Fruit fly (Drosophila melanogaster) ovary, adult (tissue): ENCODE data around the gene Pop1.

Experiments
- CG17801 ChIP-seq: fragments of 200-800 bp; optimal IDR thresholded peaks from 2 replicates; lab custom pipeline; 2019; ENCODE audit warnings: missing biosample characterization, mild to moderate bottlenecking, missing genetic modification characterization, moderate library complexity; ENCODE audit not compliant: partially characterized antibody

The Pop1 gene

dm6 chrX:5618562-5618961 lies 3.9 kb upstream of the Pop1 start, which contains the start of gene RhoGAP5A:
Gene RhoGAP5A, minus strand, starts transcription at chrX:5618806.
- no peak for TF ChIP-seq CG17801 (GFP tag; lab: Kevin White, UChicago)

dm6 chrX:5634714-5635113 lies 12.3 kb downstream of the Pop1 start:
- TF ChIP-seq CG17801 (GFP tag; lab: Kevin White, UChicago) = no peak

dm6 chrX:5636529-5637099 lies 14.2 kb downstream of the Pop1 start:
- no peak for TF ChIP-seq CG17801 (GFP tag; lab: Kevin White, UChicago)

dm6 chrX:5637543-5637942 lies 15.1 kb downstream of the Pop1 start:
- no peak for TF ChIP-seq CG17801 (GFP tag; lab: Kevin White, UChicago)

dm6 chrX:5638588-5638987 lies 16.1 kb downstream of the Pop1 start:
- TF ChIP-seq CG17801 (GFP tag; lab: Kevin White, UChicago) = no peak

dm6 chrX:5639083-5639482 lies 16.6 kb downstream of the Pop1 start:
- no peak for TF ChIP-seq CG17801 (GFP tag; lab: Kevin White, UChicago)

- TF ChIP-seq CG17801 (GFP tag; lab: Kevin White, UChicago) = no peak
These were observed 23.8 kb downstream of the Pop1 start for dm6 chrX:5646228-5646627.

dm6 chrX:5648437-5648959 lies 26.1 kb downstream of the Pop1 start, which contains the start of gene OtopLa:
Gene OtopLa, minus strand, starts transcription at chrX:5648487.
- TF ChIP-seq CG17801 (GFP tag; lab: Kevin White, UChicago) = no peak

dm6 chrX:5649387-5649786 lies 26.9 kb downstream of the Pop1 start:
- no peak for TF ChIP-seq CG17801 (GFP tag; lab: Kevin White, UChicago)

- no peak for TF ChIP-seq CG17801 (GFP tag; lab: Kevin White, UChicago)
These were observed 27.6 kb downstream of the Pop1 start for dm6 chrX:5649998-5650397.

dm6 chrX:5661971-5662370 lies 39.5 kb downstream of the Pop1 start:
- no peak for TF ChIP-seq CG17801 (GFP tag; lab: Kevin White, UChicago)

- TF ChIP-seq CG17801 (GFP tag; lab: Kevin White, UChicago) = no peak
These were observed 40.3 kb downstream of the Pop1 start, which contains the start of gene OtopLc for dm6 chrX:5662761-5663160. Gene OtopLc, minus strand, starts transcription at chrX:5662861.

dm6 chrX:5664222-5664621 lies 41.8 kb downstream of the Pop1 start:
- no peak for TF ChIP-seq CG17801 (GFP tag; lab: Kevin White, UChicago)

dm6 chrX:5665902-5666301 lies 43.5 kb downstream of the Pop1 start, which contains the start of the genes Sirt4 and CG4119:
Gene Sirt4, minus strand, starts transcription at chrX:5665940.
Gene CG4119, plus strand, starts transcription at chrX:5666052.
- TF ChIP-seq CG17801 (GFP tag; lab: Kevin White, UChicago) = peak; percentile 25

dm6 chrX:5671537-5672029 lies 49.1 kb downstream of the Pop1 start, which contains the start of gene Rab18:
Gene Rab18, minus strand, starts transcription at chrX:5671812.
- no peak for TF ChIP-seq CG17801 (GFP tag; lab: Kevin White, UChicago)
